Worm (Caenorhabditis elegans) whole organism, late embryonic: ENCODE measurements around the gene F46F5.11.

Experiments
- ama-1 ChIP-seq: fragments of 150-350 bp; optimal IDR thresholded peaks from 2 replicates; lab custom pipeline; 2014
- unc-86 ChIP-seq: sonication (generic microtip); optimal IDR thresholded peaks from 2 replicates; lab custom pipeline; 2016; ENCODE audit warnings: missing genetic modification characterization, missing compliant biosample characterization

DNA sequence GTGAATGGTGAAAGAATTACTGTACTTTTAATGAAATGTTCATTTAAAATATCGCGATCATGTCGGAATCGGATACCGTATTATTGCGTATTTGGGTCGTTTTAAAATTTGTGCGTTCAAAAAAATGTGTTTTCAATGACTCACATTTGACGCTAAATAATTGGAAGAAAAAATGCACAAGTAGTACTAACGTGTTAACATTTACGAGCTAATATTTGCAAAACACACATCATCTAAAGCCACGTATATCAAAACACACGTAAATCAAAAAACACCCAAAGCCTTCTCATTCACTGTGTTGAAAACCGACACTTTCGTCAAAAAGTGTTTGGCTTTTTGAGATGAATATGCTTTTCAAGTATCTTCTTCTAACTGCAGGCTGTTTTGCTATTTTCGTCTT lies 17.0 kb downstream of the F46F5.11 start, which contains the start of gene F28A10.1:
- TF ChIP-seq ama-1 (lab: Kevin White, UChicago) (no peak), unc-86 (tag; lab: Kevin White, UChicago) (no peak)
